Fruit fly (Drosophila melanogaster): ENCODE results near the gene COX7AL.

Gene COX7AL

dm6 chr3R:8352961-8353728, 9.7 kb downstream of the COX7AL start:
- TF ChIP-seq CG17806 (tag; optimal IDR thresholded peaks at IDR 0.05) (no peak), CG13204 (GFP tag; optimal IDR thresholded peaks at IDR 0.05) (no peak), CG8301 (tag; optimal IDR thresholded peaks at IDR 0.05) (no peak), CG12605 (GFP tag; IDR thresholded peaks at IDR 0.05) (no peak; the same call in 1 of the 2 replicates), Ets98B (GFP tag; IDR thresholded peaks at IDR 0.05) (no peak), rn (GFP tag; IDR thresholded peaks at IDR 0.05) (no peak)

dm6 chr3R:8353994-8354393, 10.5 kb downstream of the COX7AL start:
- TF ChIP-seq CG17806 (tag; optimal IDR thresholded peaks at IDR 0.05): no peak
- TF ChIP-seq gl (tag; optimal IDR thresholded peaks at IDR 0.05): no peak
- no peak for TF ChIP-seq CG4496 (GFP tag; IDR thresholded peaks at IDR 0.05)
- TF ChIP-seq Snoo (tag; optimal IDR thresholded peaks at IDR 0.05): no peak
- TF ChIP-seq rn (GFP tag; IDR thresholded peaks at IDR 0.05): no peak
- no peak for TF ChIP-seq D1 (tag; optimal IDR thresholded peaks at IDR 0.05)
- TF ChIP-seq fd96Ca (GFP tag; IDR thresholded peaks at IDR 0.05): no peak
- TF ChIP-seq CG34367 (tag; optimal IDR thresholded peaks at IDR 0.05): no peak
- TF ChIP-seq Pif1A (GFP tag; optimal IDR thresholded peaks at IDR 0.05): no peak
- TF ChIP-seq CG8159 (tag; optimal IDR thresholded peaks at IDR 0.05): no peak
- TF ChIP-seq CG8301 (tag; optimal IDR thresholded peaks at IDR 0.05): no peak
- TF ChIP-seq Ets98B (GFP tag; IDR thresholded peaks at IDR 0.05): no peak

- TF ChIP-seq Pif1A (GFP tag; optimal IDR thresholded peaks at IDR 0.05) (peak; percentile 9), CG8159 (tag; optimal IDR thresholded peaks at IDR 0.05) (no peak), CG10348 (GFP tag; IDR thresholded peaks at IDR 0.05) (no peak), CG8301 (tag; optimal IDR thresholded peaks at IDR 0.05) (no peak), Snoo (tag; optimal IDR thresholded peaks at IDR 0.05) (peak; percentile 51), Ets98B (GFP tag; IDR thresholded peaks at IDR 0.05) (peak; percentile 66), CG14655 (GFP tag; optimal IDR thresholded peaks at IDR 0.05) (no peak), CG32121 (GFP tag; IDR thresholded peaks at IDR 0.05) (peak; percentile 74), CG17806 (tag; optimal IDR thresholded peaks at IDR 0.05) (peak; percentile 3), CG12605 (GFP tag; IDR thresholded peaks at IDR 0.05) (peak; percentile 82), rn (GFP tag; IDR thresholded peaks at IDR 0.05) (no peak), CG15710 (tag; optimal IDR thresholded peaks at IDR 0.05) (no peak), fd96Ca (GFP tag; IDR thresholded peaks at IDR 0.05) (no peak; the same call in 1 of the 3 replicates), CG4496 (GFP tag; IDR thresholded peaks at IDR 0.05) (peak; percentile 72; the same call in 2 of the 3 replicates), EcR (GFP tag; optimal IDR thresholded peaks at IDR 0.05) (no peak), CG13204 (GFP tag; optimal IDR thresholded peaks at IDR 0.05) (no peak), CG9948 (tag; optimal IDR thresholded peaks at IDR 0.05) (no peak), Pif1B (GFP tag; optimal IDR thresholded peaks at IDR 0.05) (no peak), D1 (tag; optimal IDR thresholded peaks at IDR 0.05) (no peak), gl (tag; optimal IDR thresholded peaks at IDR 0.05) (no peak), CG34367 (tag; optimal IDR thresholded peaks at IDR 0.05) (no peak)
Observed at dm6 chr3R:8354458-8354857, 11.0 kb downstream of the COX7AL start.

- TF ChIP-seq CG8159 (tag; optimal IDR thresholded peaks at IDR 0.05): peak; percentile 85
- peak; percentile 81 for TF ChIP-seq CG17806 (tag; optimal IDR thresholded peaks at IDR 0.05)
- peak; percentile 91 for TF ChIP-seq fd96Ca (GFP tag; IDR thresholded peaks at IDR 0.05)
- peak; percentile 96 for TF ChIP-seq CG32121 (GFP tag; IDR thresholded peaks at IDR 0.05)
- TF ChIP-seq CG15710 (tag; optimal IDR thresholded peaks at IDR 0.05): peak; percentile 86
- TF ChIP-seq CG13204 (GFP tag; optimal IDR thresholded peaks at IDR 0.05): no peak
- TF ChIP-seq CG4496 (GFP tag; IDR thresholded peaks at IDR 0.05): peak; percentile 90
- TF ChIP-seq gl (tag; optimal IDR thresholded peaks at IDR 0.05): peak; percentile 41
- peak; percentile 93 for TF ChIP-seq CG10348 (GFP tag; IDR thresholded peaks at IDR 0.05)
- TF ChIP-seq CG12605 (GFP tag; IDR thresholded peaks at IDR 0.05): peak; percentile 85
- no peak for TF ChIP-seq EcR (GFP tag; optimal IDR thresholded peaks at IDR 0.05)
- TF ChIP-seq rn (GFP tag; IDR thresholded peaks at IDR 0.05): peak; percentile 83
- TF ChIP-seq D1 (tag; optimal IDR thresholded peaks at IDR 0.05): no peak
- peak; percentile 89 for TF ChIP-seq Pif1A (GFP tag; optimal IDR thresholded peaks at IDR 0.05)
- TF ChIP-seq CG34367 (tag; optimal IDR thresholded peaks at IDR 0.05): peak; percentile 68
- TF ChIP-seq CG14655 (GFP tag; optimal IDR thresholded peaks at IDR 0.05): peak; percentile 58
- peak; percentile 64 for TF ChIP-seq CG9948 (tag; optimal IDR thresholded peaks at IDR 0.05)
- peak; percentile 83 for TF ChIP-seq Pif1B (GFP tag; optimal IDR thresholded peaks at IDR 0.05)
- TF ChIP-seq CG8301 (tag; optimal IDR thresholded peaks at IDR 0.05): peak; percentile 77
- peak; percentile 50 for TF ChIP-seq Snoo (tag; optimal IDR thresholded peaks at IDR 0.05)
- peak; percentile 90 for TF ChIP-seq Ets98B (GFP tag; IDR thresholded peaks at IDR 0.05)
Observed at dm6 chr3R:8354969-8355368, 11.5 kb downstream of the COX7AL start.

DNA sequence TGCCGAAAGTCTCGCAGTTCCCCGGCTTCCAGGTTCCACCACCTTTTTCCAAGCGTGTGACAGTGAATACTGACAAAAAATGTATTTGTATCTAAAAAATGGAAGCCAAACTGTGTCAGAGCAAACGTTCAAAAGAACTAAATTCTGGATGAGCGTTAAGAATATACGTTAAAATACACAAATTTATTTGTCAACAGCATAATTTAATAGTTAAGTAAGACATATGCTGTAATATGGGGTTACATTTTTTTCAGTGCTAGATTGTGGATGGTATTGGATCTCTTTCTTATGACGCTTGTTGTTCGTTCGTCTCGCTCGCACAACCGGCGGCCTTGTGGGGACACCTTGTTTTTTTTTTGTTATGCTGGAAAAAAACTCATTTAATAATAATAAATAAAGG, 12.1 kb downstream of the COX7AL start:
- TF ChIP-seq CG15710 (tag; optimal IDR thresholded peaks at IDR 0.05) (peak; percentile 85), CG32121 (GFP tag; IDR thresholded peaks at IDR 0.05) (peak; percentile 82), CG12605 (GFP tag; IDR thresholded peaks at IDR 0.05) (peak; percentile 55), D1 (tag; optimal IDR thresholded peaks at IDR 0.05) (peak; percentile 70), CG13204 (GFP tag; optimal IDR thresholded peaks at IDR 0.05) (peak; percentile 30), CG9948 (tag; optimal IDR thresholded peaks at IDR 0.05) (peak; percentile 89), fd96Ca (GFP tag; IDR thresholded peaks at IDR 0.05) (peak; percentile 81), Pif1A (GFP tag; optimal IDR thresholded peaks at IDR 0.05) (peak; percentile 95), Ets98B (GFP tag; IDR thresholded peaks at IDR 0.05) (peak; percentile 87), gl (tag; optimal IDR thresholded peaks at IDR 0.05) (peak; percentile 70), CG10348 (GFP tag; IDR thresholded peaks at IDR 0.05) (peak; percentile 17; the same call in 1 of the 2 replicates), Snoo (tag; optimal IDR thresholded peaks at IDR 0.05) (peak; percentile 43), CG8159 (tag; optimal IDR thresholded peaks at IDR 0.05) (peak; percentile 88), CG34367 (tag; optimal IDR thresholded peaks at IDR 0.05) (peak; percentile 82), rn (GFP tag; IDR thresholded peaks at IDR 0.05) (peak; percentile 67), EcR (GFP tag; optimal IDR thresholded peaks at IDR 0.05) (peak; percentile 20), CG17806 (tag; optimal IDR thresholded peaks at IDR 0.05) (peak; percentile 91), CG4496 (GFP tag; IDR thresholded peaks at IDR 0.05) (peak; percentile 93), Pif1B (GFP tag; optimal IDR thresholded peaks at IDR 0.05) (peak; percentile 91), CG8301 (tag; optimal IDR thresholded peaks at IDR 0.05) (peak; percentile 87), CG14655 (GFP tag; optimal IDR thresholded peaks at IDR 0.05) (no peak)
